Fruit fly (Drosophila melanogaster) whole organism, adult: ENCODE results near the gene Ect3.

Source experiments
- CG11617 ChIP-seq: fragments of 200-800 bp; sonication (Bioruptor generic); optimal IDR thresholded peaks from 2 replicates; lab custom pipeline; 2017; ENCODE audit warnings: mild to moderate bottlenecking, missing biosample characterization, missing genetic modification reagents, missing genetic modification characterization
- CG14711 ChIP-seq: fragments of 200-800 bp; sonication (Bioruptor generic); optimal IDR thresholded peaks from 2 replicates; lab custom pipeline; 2018; ENCODE audit warnings: missing biosample characterization, mild to moderate bottlenecking, missing genetic modification characterization, moderate library complexity
- CG33017 ChIP-seq: fragments of 200-800 bp; sonication (Bioruptor generic); optimal IDR thresholded peaks from 2 replicates; lab custom pipeline; 2018; ENCODE audit warnings: missing biosample characterization, mild to moderate bottlenecking, missing genetic modification characterization, moderate library complexity
- CG7045 ChIP-seq: fragments of 200-800 bp; sonication (Bioruptor generic); optimal IDR thresholded peaks from 2 replicates; lab custom pipeline; 2017; ENCODE audit warnings: missing biosample characterization, mild to moderate bottlenecking, missing genetic modification characterization
- Clk ChIP-seq: fragments of 200-800 bp; sonication (Bioruptor generic); optimal IDR thresholded peaks from 2 replicates; lab custom pipeline; 2017; ENCODE audit warnings: missing biosample characterization, missing genetic modification characterization
- Mnt ChIP-seq: fragments of 200-800 bp; sonication (Bioruptor generic); optimal IDR thresholded peaks from 2 replicates; lab custom pipeline; 2016; ENCODE audit warnings: missing biosample characterization, mild to moderate bottlenecking, missing genetic modification characterization
- bab1 ChIP-seq: fragments of 200-800 bp; sonication (Bioruptor generic); optimal IDR thresholded peaks from 3 replicates; lab custom pipeline; 2019; ENCODE audit warnings: missing biosample characterization, mild to moderate bottlenecking, missing genetic modification characterization, moderate library complexity
- cic ChIP-seq: fragments of 200-800 bp; sonication (Bioruptor generic); optimal IDR thresholded peaks from 2 replicates; lab custom pipeline; 2017; ENCODE audit warnings: missing biosample characterization, mild to moderate bottlenecking, missing genetic modification characterization, moderate library complexity
- kay ChIP-seq: fragments of 200-800 bp; sonication (Bioruptor generic); peaks from one replicate; lab custom pipeline; 2016; ENCODE audit warnings: missing biosample characterization, missing genetic modification characterization, borderline replicate concordance
- ovo ChIP-seq: fragments of 200-800 bp; sonication (Bioruptor generic); optimal IDR thresholded peaks from 2 replicates; lab custom pipeline; 2016; ENCODE audit warnings: missing biosample characterization, missing genetic modification characterization
- tj ChIP-seq: fragments of 200-800 bp; sonication (Bioruptor generic); optimal IDR thresholded peaks from 3 replicates; lab custom pipeline; 2017; ENCODE audit warnings: missing biosample characterization, mild to moderate bottlenecking, missing genetic modification characterization, moderate library complexity
- toe ChIP-seq: fragments of 200-800 bp; sonication (Bioruptor generic); optimal IDR thresholded peaks from 2 replicates; lab custom pipeline; 2016; ENCODE audit warnings: missing biosample characterization, missing genetic modification characterization

dm6 chr3R:11971394-11971793 is 27.7 kb upstream of the Ect3 start, which contains the start of gene GC2:
- TF ChIP-seq kay (GFP tag; lab: Kevin White, UChicago) = no peak
- TF ChIP-seq ovo (GFP tag; lab: Kevin White, UChicago) = no peak
- no peak for TF ChIP-seq tj (GFP tag; lab: Kevin White, UChicago)
- TF ChIP-seq bab1 (GFP tag; lab: Kevin White, UChicago) = no peak
- TF ChIP-seq cic (GFP tag; lab: Kevin White, UChicago) = no peak
- no peak for TF ChIP-seq Clk
- no peak for TF ChIP-seq Mnt
- no peak for TF ChIP-seq CG11617 (GFP tag; lab: Kevin White, UChicago)
- no peak for TF ChIP-seq CG14711 (tag; lab: Kevin White, UChicago)
- no peak for TF ChIP-seq CG33017 (tag; lab: Kevin White, UChicago)
- no peak for TF ChIP-seq CG7045 (GFP tag; lab: Kevin White, UChicago)
- TF ChIP-seq toe = no peak
